Worm (Caenorhabditis elegans) whole organism, L1 larva: ENCODE data around the gene swd-2.1.
A peak's percentile ranks its signal among the peaks of the same experiment; 100 is the strongest.

Source experiments
- C04F5.9 ChIP-seq: sonication (generic microtip); optimal IDR thresholded peaks from 2 replicates; lab custom pipeline; 2016; ENCODE audit warnings: missing genetic modification characterization, missing compliant biosample characterization
- C16A3.4 ChIP-seq: fragments of 150-350 bp; optimal IDR thresholded peaks from 2 replicates; lab custom pipeline; 2014; ENCODE audit warnings: missing biosample characterization, missing genetic modification characterization
- aha-1 ChIP-seq: fragments of 150-350 bp; optimal IDR thresholded peaks from 2 replicates; lab custom pipeline; 2014; ENCODE audit warnings: missing biosample characterization, missing genetic modification characterization
- aly-2 ChIP-seq: fragments of 150-350 bp; optimal IDR thresholded peaks from 2 replicates; lab custom pipeline; 2014; ENCODE audit warnings: missing biosample characterization, missing genetic modification characterization
- ama-1 ChIP-seq: fragments of 150-350 bp; optimal IDR thresholded peaks from 2 replicates; lab custom pipeline; 2014
- ceh-63 ChIP-seq: fragments of 200-800 bp; sonication (Bioruptor generic); optimal IDR thresholded peaks from 2 replicates; lab custom pipeline; 2018; ENCODE audit warnings: mild to moderate bottlenecking, missing genetic modification characterization, missing compliant biosample characterization
- ceh-8 ChIP-seq: fragments of 200-800 bp; sonication (Bioruptor generic); optimal IDR thresholded peaks from 2 replicates; lab custom pipeline; 2018; ENCODE audit warnings: mild to moderate bottlenecking, missing genetic modification characterization, moderate library complexity, missing compliant biosample characterization
- ceh-88 ChIP-seq: fragments of 200-800 bp; sonication (Bioruptor generic); IDR thresholded peaks from 2 replicates; pipeline ENCODE4 v1.3.6; 2022; ENCODE audit warnings: missing genetic modification characterization, missing compliant biosample characterization
- ces-1 ChIP-seq: fragments of 150-350 bp; optimal IDR thresholded peaks from 2 replicates; lab custom pipeline; 2014; ENCODE audit warnings: missing biosample characterization, missing genetic modification reagents, missing genetic modification characterization
- efl-1 ChIP-seq, 4 experiments: fragments of 150-350 bp; optimal IDR thresholded peaks in 3 of 4; peaks in 1 of 4; 1 replicate in 1 of 4; 2 replicates in 3 of 4; lab custom pipeline; 2014; ENCODE audit warnings: missing biosample characterization in 2 of 4, missing genetic modification characterization in 2 of 4, missing genetic modification reagents in 2 of 4
- efl-3 ChIP-seq: fragments of 200-800 bp; sonication (Bioruptor generic); optimal IDR thresholded peaks from 2 replicates; lab custom pipeline; 2018; ENCODE audit warnings: mild to moderate bottlenecking, missing genetic modification characterization, missing compliant biosample characterization
- elt-2 ChIP-seq: sonication (generic microtip); optimal IDR thresholded peaks from 2 replicates; lab custom pipeline; 2016; ENCODE audit warnings: missing genetic modification characterization, mild to moderate bottlenecking, inconsistent platforms, missing compliant biosample characterization, missing genetic modification reagents
- ets-5 ChIP-seq: fragments of 200-800 bp; sonication (Bioruptor generic); IDR thresholded peaks from 2 replicates; pipeline ENCODE4 v1.3.6; 2022; ENCODE audit warnings: missing genetic modification characterization, missing compliant biosample characterization
- grh-1 ChIP-seq: fragments of 200-800 bp; sonication (Bioruptor generic); IDR thresholded peaks from 2 replicates; pipeline ENCODE4 v1.3.6; 2022; ENCODE audit warnings: missing genetic modification reagents, missing genetic modification characterization, missing compliant biosample characterization
- hlh-17 ChIP-seq: fragments of 200-800 bp; sonication (Bioruptor generic); optimal IDR thresholded peaks from 2 replicates; lab custom pipeline; 2018; ENCODE audit warnings: missing genetic modification characterization, mild to moderate bottlenecking, missing compliant biosample characterization, moderate library complexity, borderline replicate concordance
- hpl-2 ChIP-seq: fragments of 150-350 bp; optimal IDR thresholded peaks from 2 replicates; lab custom pipeline; 2014; ENCODE audit warnings: missing biosample characterization, missing genetic modification reagents, missing genetic modification characterization
- lin-13 ChIP-seq: fragments of 150-350 bp; optimal IDR thresholded peaks from 2 replicates; lab custom pipeline; 2014; ENCODE audit warnings: missing biosample characterization, missing genetic modification reagents, missing genetic modification characterization
- lin-35 ChIP-seq, 2 experiments: fragments of 150-350 bp; optimal IDR thresholded peaks; 2 replicates each; lab custom pipeline; 2014; ENCODE audit warnings: missing biosample characterization in 2 of 2, missing genetic modification characterization in 2 of 2, missing genetic modification reagents in 2 of 2
- mab-9 ChIP-seq: fragments of 200-800 bp; sonication (Bioruptor generic); IDR thresholded peaks from 2 replicates; pipeline ENCODE4 v1.3.6; 2022; ENCODE audit warnings: missing genetic modification reagents, missing genetic modification characterization, missing compliant biosample characterization
- mdl-1 ChIP-seq, 2 experiments: fragments of 150-350 bp; optimal IDR thresholded peaks; 2 replicates each; lab custom pipeline; 2014 to 2017; ENCODE audit warnings: missing biosample characterization in 2 of 2, missing genetic modification characterization in 2 of 2, inconsistent platforms in 1 of 2
- mef-2 ChIP-seq: fragments of 150-350 bp; optimal IDR thresholded peaks from 2 replicates; lab custom pipeline; 2014; ENCODE audit warnings: missing biosample characterization, missing genetic modification characterization
- nhr-19 ChIP-seq: fragments of 200-800 bp; sonication (Bioruptor generic); conservative IDR thresholded peaks from 2 replicates; pipeline ENCODE4 v1.3.6; 2022; ENCODE audit warnings: missing genetic modification characterization, missing compliant biosample characterization
- nhr-237 ChIP-seq: fragments of 150-350 bp; optimal IDR thresholded peaks from 2 replicates; lab custom pipeline; 2014; ENCODE audit warnings: missing biosample characterization, missing genetic modification characterization
- nhr-28 ChIP-seq: fragments of 150-350 bp; optimal IDR thresholded peaks from 2 replicates; lab custom pipeline; 2014; ENCODE audit warnings: missing biosample characterization, missing genetic modification characterization
- nhr-47 ChIP-seq: sonication (generic microtip); optimal IDR thresholded peaks from 2 replicates; lab custom pipeline; 2016; ENCODE audit warnings: mild to moderate bottlenecking, missing genetic modification characterization, moderate library complexity, missing compliant biosample characterization
- nhr-77 ChIP-seq: fragments of 150-350 bp; optimal IDR thresholded peaks from 2 replicates; lab custom pipeline; 2014; ENCODE audit warnings: missing biosample characterization, missing genetic modification characterization
- nhr-84 ChIP-seq: sonication (generic microtip); optimal IDR thresholded peaks from 2 replicates; lab custom pipeline; 2017; ENCODE audit warnings: missing biosample characterization, missing genetic modification characterization
- nhr-90 ChIP-seq: sonication (generic microtip); optimal IDR thresholded peaks from 2 replicates; lab custom pipeline; 2016; ENCODE audit warnings: mild to moderate bottlenecking, missing genetic modification characterization, missing compliant biosample characterization; ENCODE audit not compliant: poor library complexity
- pax-3 ChIP-seq: fragments of 200-800 bp; sonication (Bioruptor generic); optimal IDR thresholded peaks from 2 replicates; lab custom pipeline; 2018; ENCODE audit warnings: mild to moderate bottlenecking, missing genetic modification characterization, moderate library complexity, missing compliant biosample characterization
- swsn-7 ChIP-seq: sonication (generic microtip); optimal IDR thresholded peaks from 2 replicates; lab custom pipeline; 2016; ENCODE audit warnings: missing genetic modification characterization, missing compliant biosample characterization
- tlp-1 ChIP-seq: fragments of 150-350 bp; optimal IDR thresholded peaks from 2 replicates; lab custom pipeline; 2014; ENCODE audit warnings: missing biosample characterization, missing genetic modification characterization
- unc-30 ChIP-seq: sonication (generic microtip); optimal IDR thresholded peaks from 2 replicates; lab custom pipeline; 2017; ENCODE audit warnings: missing biosample characterization, missing genetic modification characterization
- vab-15 ChIP-seq: sonication (generic microtip); optimal IDR thresholded peaks from 2 replicates; lab custom pipeline; 2017; ENCODE audit warnings: missing genotype, mild to moderate bottlenecking, missing genetic modification characterization, missing compliant biosample characterization
- zip-4 ChIP-seq: fragments of 200-800 bp; sonication (Bioruptor generic); optimal IDR thresholded peaks from 2 replicates; lab custom pipeline; 2018; ENCODE audit warnings: mild to moderate bottlenecking, missing genetic modification characterization, moderate library complexity, missing compliant biosample characterization
- ztf-11 ChIP-seq, 2 experiments: sonication (generic microtip); optimal IDR thresholded peaks; 2 replicates each; lab custom pipeline; 2016 to 2017; ENCODE audit warnings: missing genetic modification characterization in 2 of 2, missing biosample characterization in 1 of 2, missing compliant biosample characterization in 1 of 2
- ztf-4 ChIP-seq: fragments of 150-350 bp; optimal IDR thresholded peaks from 2 replicates; lab custom pipeline; 2014; ENCODE audit warnings: missing biosample characterization, missing genetic modification characterization

The swd-2.1 gene

DNA sequence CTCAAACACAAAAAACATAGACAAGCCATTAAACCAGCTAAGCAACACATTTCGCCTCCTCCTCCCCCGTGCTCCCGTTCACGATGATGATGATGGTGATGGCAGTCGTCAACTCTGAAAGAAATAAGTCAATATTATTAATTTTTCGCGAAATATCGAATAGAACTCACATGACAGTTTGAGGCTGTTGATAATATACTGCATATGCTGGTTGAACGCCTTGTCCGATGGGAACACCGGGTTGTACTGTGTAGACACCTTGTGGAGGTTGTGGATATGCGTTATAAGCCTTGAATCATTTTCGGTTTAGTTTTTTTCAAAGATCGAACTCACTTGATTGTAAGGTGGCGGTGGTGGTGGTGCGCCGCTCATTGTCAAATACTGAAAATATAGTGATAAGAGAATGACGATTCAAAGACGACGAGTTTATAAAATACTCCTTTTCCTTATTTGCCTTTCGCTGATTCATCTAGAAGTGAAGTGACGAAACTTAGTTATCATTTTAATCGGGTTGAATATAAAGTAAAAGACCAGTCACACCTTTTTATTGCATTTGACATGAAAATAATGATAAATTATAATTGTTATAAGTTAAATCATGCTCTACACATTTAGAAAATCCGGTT is 16.1 kb downstream of the swd-2.1 start, which contains the start of gene C33H5.13:
Gene C33H5.13 (minus strand): TSS at position 443 of the 626 bp plus-strand sequence.
- TF ChIP-seq ztf-4 (tag; lab: Kevin White, UChicago) (no peak), efl-1 (optimal IDR thresholded peaks at IDR 0.05; lab: Kevin White, UChicago) (peak in 1 of 2 experiments; percentile 6), efl-1 (GFP tag; optimal IDR thresholded peaks at IDR 0.05 in 1 of 2; lab: Kevin White, UChicago) (peak in 1 of 2 experiments; percentile 56), lin-13 (no peak), lin-35 (GFP tag; optimal IDR thresholded peaks at IDR 0.05; lab: Kevin White, UChicago) (peak in 1 of 2 experiments; percentile 20), ets-5 (no peak), nhr-47 (tag; lab: Kevin White, UChicago) (no peak), ceh-63 (GFP tag; lab: Kevin White, UChicago) (no peak), mdl-1 (tag; optimal IDR thresholded peaks at IDR 0.05; lab: Kevin White, UChicago) (no peak), mef-2 (tag; lab: Kevin White, UChicago) (no peak), elt-2 (tag; lab: Kevin White, UChicago) (peak; percentile 34)

- TF ChIP-seq zip-4 (no peak), ceh-63 (GFP tag; lab: Kevin White, UChicago) (no peak), grh-1 (GFP tag; lab: Robert Waterston, UW) (no peak), tlp-1 (tag; lab: Kevin White, UChicago) (no peak), hlh-17 (GFP tag; lab: Kevin White, UChicago) (no peak), nhr-237 (tag; lab: Kevin White, UChicago) (no peak), C04F5.9 (tag; lab: Kevin White, UChicago) (no peak), vab-15 (no peak), ztf-11 (tag; optimal IDR thresholded peaks at IDR 0.05; lab: Kevin White, UChicago) (no peak), ces-1 (GFP tag; lab: Kevin White, UChicago) (no peak), aha-1 (tag; lab: Kevin White, UChicago) (no peak), mab-9 (GFP tag; lab: Robert Waterston, UW) (no peak)
These were observed 18.9 kb downstream of the swd-2.1 start, which contains the start of gene ntp-1 for ce11 chrIV:7794709-7795108. TSS of gene ntp-1 (minus strand) at chrIV:7794809.

- no peak for TF ChIP-seq ceh-88 (GFP tag; lab: Robert Waterston, UW)
- no peak for TF ChIP-seq ceh-8 (GFP tag; lab: Kevin White, UChicago)
- peak; percentile 1 to 16 for TF ChIP-seq efl-1 (optimal IDR thresholded peaks at IDR 0.05; lab: Kevin White, UChicago)
- TF ChIP-seq efl-1 (GFP tag; optimal IDR thresholded peaks at IDR 0.05 in 1 of 2; lab: Kevin White, UChicago): no peak
These were observed 20.7 kb downstream of the swd-2.1 start, which contains the start of gene sgo-1 for ce11 chrIV:7796432-7797113. TSS of gene sgo-1 (minus strand) at chrIV:7796482.

DNA sequence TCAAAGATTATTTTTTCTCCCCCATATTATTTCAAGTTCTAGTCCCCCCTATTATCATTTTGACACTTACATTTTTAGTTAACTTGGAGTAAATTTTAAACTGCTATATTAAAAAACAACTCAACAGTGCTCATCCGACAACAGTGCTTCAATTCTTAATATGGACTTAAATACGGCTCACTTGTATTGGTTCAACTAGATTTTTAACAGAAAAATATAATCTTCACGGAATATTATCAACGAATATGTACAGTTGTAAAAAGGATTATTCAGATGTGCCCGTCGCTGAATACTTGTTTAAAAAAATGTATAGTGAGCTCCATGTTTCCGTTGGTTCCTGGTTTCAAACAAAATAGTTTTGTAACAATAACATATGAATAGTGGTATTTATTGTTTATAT is 24.5 kb downstream of the swd-2.1 start:
- TF ChIP-seq C16A3.4 (tag; lab: Kevin White, UChicago): no peak
- no peak for TF ChIP-seq ztf-4 (tag; lab: Kevin White, UChicago)
- TF ChIP-seq C04F5.9 (tag; lab: Kevin White, UChicago): no peak
- TF ChIP-seq unc-30 (tag; lab: Kevin White, UChicago): no peak
- TF ChIP-seq aly-2 (tag; lab: Kevin White, UChicago): no peak
- no peak for TF ChIP-seq pax-3 (tag; lab: Kevin White, UChicago)
- no peak for TF ChIP-seq efl-3 (GFP tag; lab: Kevin White, UChicago)
- TF ChIP-seq nhr-77 (tag; lab: Kevin White, UChicago): no peak
- TF ChIP-seq nhr-84 (tag; lab: Kevin White, UChicago): no peak
- TF ChIP-seq nhr-90 (tag; lab: Kevin White, UChicago): no peak
- TF ChIP-seq swsn-7 (tag; lab: Kevin White, UChicago): no peak
- TF ChIP-seq nhr-19 (GFP tag; lab: Robert Waterston, UW): no peak
- TF ChIP-seq nhr-28 (tag; lab: Kevin White, UChicago): no peak
- TF ChIP-seq hpl-2 (GFP tag; lab: Kevin White, UChicago): no peak
- TF ChIP-seq mef-2 (tag; lab: Kevin White, UChicago): no peak
- TF ChIP-seq mdl-1 (tag; optimal IDR thresholded peaks at IDR 0.05; lab: Kevin White, UChicago): no peak
- no peak for TF ChIP-seq ama-1 (lab: Kevin White, UChicago)
